Fruit fly (Drosophila melanogaster): ENCODE data around the gene Cyp12a4.

The Cyp12a4 gene

DNA sequence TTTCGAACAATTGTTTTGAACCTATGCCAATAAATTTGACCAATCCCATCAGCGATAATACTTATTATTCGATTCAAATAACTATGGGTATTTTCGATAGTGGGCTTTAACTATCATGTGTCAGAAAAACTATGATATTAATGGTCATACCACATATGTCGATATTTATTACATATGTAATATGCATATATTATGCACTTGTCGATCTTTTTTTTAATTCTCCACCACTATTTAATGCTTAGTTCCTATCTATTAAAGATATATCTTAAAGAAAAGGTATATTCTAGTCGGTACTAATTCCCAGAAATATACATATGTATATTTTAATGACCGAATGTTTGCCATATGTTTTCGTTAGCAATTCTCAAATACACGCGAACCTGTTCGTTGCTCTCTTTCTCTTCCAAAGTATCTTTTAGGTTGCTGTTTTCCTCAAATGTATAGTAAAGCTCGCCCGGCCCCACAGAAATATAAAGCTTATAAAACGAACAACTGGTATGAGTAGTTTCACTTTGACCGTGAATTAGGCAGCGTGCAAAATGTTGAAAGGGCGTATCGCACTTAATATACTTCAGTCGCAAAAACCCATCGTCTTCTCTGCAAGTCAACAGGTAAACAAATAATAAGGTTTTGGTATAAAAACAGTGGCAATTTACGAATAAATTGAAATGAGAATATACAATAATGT, 2.7 kb upstream of the Cyp12a4 start, which contains the start of gene Cyp12a5:
Gene Cyp12a5, plus strand, starts transcription at position 503 of the 688 bp plus-strand sequence.
- TF ChIP-seq Sin3A (optimal IDR thresholded peaks at IDR 0.05) (no peak), insv (optimal IDR thresholded peaks at IDR 0.05) (no peak)

DNA sequence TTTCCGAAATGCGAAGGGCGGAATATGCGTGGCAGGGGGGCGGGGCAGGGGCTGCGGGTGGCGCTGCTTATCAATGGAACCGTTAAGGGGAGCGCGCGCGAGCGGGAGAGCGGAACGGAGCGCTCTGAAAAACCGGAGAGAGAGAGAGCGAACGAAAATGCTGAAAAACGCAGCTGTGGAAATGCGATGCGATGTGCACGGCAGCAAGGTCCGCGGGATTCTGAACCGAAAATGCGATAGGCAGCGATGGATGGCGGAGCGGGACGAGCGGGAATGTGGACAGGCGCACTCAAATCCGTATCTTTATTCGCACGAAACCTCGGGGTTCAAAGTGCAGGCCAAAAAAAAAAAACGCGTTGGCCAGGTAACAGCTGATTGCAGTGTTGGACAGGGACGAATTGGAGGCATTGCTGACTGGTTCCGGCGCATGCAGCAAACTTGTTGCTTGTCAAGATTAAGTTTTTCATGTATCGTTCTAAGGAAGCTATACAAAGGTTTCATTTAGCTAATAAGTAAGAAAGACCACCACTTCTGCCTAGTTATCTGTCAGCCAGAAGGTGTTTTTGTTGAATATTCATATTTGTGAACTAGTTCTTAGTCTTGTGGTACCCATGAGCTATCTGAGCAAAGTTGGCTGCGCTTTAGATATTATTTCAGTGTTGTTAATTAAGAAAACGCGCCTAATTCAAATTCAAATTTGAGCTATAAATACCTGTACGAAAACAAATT, 12.7 kb downstream of the Cyp12a4 start, which contains the start of gene Ppcs:
Gene Ppcs, minus strand, starts transcription at position 400 of the 729 bp plus-strand sequence.
- TF ChIP-seq h (optimal IDR thresholded peaks at IDR 0.05) (no peak), psq (optimal IDR thresholded peaks at IDR 0.05) (no peak), Myc (optimal IDR thresholded peaks at IDR 0.05) (no peak), ttk (optimal IDR thresholded peaks at IDR 0.05) (no peak), insv (optimal IDR thresholded peaks at IDR 0.05) (no peak), Sin3A (optimal IDR thresholded peaks at IDR 0.05) (no peak)

DNA sequence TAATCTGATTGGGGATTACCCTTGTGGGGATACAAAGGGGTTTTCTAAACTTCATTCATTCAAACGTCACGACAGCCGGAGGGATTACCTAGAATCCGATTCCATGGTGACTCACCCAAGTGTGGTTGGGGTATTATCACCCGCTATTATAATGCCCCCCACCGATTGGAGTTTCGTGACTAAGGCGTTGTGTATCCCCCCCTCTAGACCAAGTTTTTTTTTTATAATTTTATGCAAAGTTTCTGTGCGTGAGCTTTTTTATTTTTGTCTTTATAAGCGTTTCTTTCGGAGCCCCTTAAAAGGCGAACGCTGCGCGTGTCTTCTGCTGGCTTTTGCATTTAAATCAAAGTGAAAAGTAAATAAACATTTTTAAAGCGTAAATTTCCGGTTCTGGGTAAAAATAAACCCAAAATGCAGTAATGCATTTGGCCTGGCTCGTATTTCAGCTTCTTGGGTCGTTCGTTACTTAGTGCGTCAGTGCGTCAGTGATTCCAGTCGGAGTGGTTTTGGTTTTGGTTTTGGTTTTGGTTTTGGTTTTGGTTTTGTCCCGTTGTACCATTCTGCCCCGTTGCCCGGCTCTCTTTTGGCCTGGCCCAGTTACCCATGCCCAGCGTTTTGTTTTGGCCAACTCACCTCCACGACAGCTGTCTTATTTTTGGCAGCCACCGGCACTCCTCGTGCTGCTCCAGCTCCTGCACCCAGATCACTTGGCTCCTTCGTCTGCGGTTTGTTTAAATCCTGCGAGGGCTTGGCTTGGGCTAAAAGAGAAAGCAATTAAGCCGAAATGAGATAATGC, 16.1 kb downstream of the Cyp12a4 start:
- TF ChIP-seq insv (optimal IDR thresholded peaks at IDR 0.05), result no peak
- no peak for TF ChIP-seq h (optimal IDR thresholded peaks at IDR 0.05)
- no peak for TF ChIP-seq ttk (optimal IDR thresholded peaks at IDR 0.05)
- TF ChIP-seq Sin3A (optimal IDR thresholded peaks at IDR 0.05), result no peak

DNA sequence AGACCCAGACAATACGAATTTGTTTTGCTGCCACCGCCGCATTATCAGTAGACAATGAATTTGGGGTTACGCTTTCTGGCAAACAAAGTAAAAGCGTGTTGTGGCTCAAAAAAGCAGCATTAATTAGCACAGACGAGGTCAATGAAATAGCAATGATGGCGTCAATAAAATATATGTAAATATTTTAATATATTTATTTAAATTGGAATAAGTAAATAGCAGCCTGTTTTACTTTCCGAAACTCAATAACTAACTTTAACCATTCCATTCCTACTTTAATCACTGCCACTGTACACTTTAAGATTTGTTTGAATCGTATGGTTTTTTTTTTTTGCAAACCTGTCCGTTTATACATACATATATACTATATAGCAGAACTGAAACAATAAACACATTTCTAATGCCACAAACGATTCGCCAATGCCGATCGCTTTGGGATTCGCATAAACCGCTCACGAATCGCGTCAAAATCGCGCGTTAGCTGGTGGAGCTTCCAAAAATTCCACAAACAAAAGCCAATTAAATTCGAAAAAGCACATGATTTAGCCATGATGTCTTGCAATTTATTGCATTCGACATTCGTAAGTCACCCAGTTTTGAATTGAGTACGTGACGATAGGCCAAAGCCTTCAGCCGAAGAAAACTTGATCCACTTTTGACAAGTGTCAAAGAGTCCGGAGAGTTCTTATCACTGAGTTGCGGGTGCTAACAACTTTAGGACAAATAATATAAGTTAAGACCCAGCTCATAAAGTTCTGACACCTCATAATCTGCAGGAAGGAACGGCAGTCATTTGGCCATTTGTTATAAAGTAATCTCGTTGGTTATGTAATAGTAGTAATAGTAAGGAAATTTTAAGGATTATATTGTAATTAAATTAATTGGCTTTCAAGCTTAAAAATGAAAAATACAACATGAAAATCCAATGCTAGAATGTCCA, 17.2 kb downstream of the Cyp12a4 start:
- TF ChIP-seq h (optimal IDR thresholded peaks at IDR 0.05) (no peak), Myc (optimal IDR thresholded peaks at IDR 0.05) (no peak), psq (optimal IDR thresholded peaks at IDR 0.05) (no peak), Sin3A (optimal IDR thresholded peaks at IDR 0.05) (no peak), insv (optimal IDR thresholded peaks at IDR 0.05) (no peak), ttk (optimal IDR thresholded peaks at IDR 0.05) (no peak)

DNA sequence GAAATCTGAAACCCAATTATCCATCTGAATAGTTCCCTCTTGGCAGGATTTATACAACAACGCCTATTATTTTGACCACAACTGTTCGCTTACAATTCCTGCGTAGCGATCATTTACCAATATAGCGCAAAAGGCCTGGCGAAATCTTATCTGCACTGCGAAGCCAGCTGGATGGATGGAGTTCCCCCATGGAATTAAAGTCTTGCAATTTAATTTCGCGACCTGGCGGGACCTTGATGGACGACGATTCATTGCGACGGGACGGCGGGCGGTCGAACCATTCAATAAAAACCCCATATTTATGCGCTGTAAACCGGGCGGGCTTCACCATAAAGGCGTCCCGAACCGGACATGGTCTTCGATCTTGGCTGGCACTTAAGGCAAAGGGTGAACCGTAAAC, 17.9 kb downstream of the Cyp12a4 start:
- TF ChIP-seq Myc (optimal IDR thresholded peaks at IDR 0.05) (no peak), psq (optimal IDR thresholded peaks at IDR 0.05) (no peak)

DNA sequence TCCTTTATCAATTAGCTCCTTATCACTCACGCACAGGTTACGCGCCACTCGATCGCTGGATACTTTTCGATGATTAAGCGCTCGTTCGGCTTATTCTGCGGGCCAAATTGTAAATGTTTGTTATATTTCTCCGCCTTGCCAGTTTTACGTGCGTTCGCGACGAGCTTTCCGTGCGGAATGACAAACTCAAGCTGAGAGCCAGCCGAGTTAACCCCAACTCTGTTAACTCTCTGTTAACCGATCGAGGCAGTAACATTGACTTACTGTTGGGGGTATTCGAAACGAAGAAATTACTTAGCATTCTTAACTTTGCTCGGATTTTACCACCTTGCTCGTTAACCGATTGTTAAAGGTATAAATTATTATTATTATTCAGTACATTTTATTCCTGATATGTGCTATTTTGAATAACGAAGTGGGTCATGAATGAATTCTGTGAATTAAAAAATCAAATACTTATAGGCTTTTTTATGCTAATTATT, 18.6 kb downstream of the Cyp12a4 start, which contains the start of gene CG5835:
Gene CG5835, minus strand, starts transcription at position 185 of the 482 bp plus-strand sequence.
- no peak for TF ChIP-seq Myc (optimal IDR thresholded peaks at IDR 0.05)
- no peak for TF ChIP-seq insv (optimal IDR thresholded peaks at IDR 0.05)
- TF ChIP-seq Sin3A (optimal IDR thresholded peaks at IDR 0.05), result no peak
- no peak for TF ChIP-seq ttk (optimal IDR thresholded peaks at IDR 0.05)
- TF ChIP-seq psq (optimal IDR thresholded peaks at IDR 0.05), result no peak
- no peak for TF ChIP-seq h (optimal IDR thresholded peaks at IDR 0.05)

DNA sequence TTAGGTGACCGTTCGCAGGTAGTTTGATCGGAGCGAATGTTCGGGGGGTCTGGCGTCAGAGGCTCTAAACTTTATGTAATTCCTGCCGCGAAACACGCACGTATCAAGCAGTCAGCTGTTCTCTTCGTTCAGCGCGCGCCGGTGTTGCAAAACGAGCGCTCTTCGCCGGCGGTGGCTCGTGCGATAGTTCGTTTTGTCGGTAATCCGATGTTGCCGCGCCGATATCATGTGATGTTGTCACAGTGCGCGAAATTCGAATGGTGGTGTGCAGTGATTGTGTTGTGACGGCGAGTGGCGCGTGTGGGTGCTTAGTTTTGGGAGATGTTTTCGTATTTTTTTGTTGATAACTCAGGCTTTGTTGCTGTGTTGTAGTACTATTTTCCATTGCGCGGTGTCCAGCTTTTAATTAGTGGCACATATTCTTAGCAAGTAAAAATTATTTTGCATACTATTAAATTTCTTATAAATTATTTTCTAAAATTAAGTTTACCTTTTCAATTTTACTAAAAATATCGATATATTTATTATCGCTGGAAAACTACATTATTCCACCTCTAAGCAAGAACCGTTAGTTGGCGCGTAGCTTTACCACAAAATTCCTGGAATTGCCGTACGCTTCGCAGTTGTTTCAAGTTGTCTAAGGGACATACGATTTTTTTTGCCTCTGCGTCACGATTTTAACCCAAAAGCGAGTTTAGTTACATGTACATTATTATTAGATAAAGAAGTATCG, 21.9 kb downstream of the Cyp12a4 start, which contains the start of gene nanos:
Gene nanos, plus strand, starts transcription at position 569 of the 733 bp plus-strand sequence.
- no peak for TF ChIP-seq Myc (optimal IDR thresholded peaks at IDR 0.05)
- TF ChIP-seq ttk (optimal IDR thresholded peaks at IDR 0.05), result no peak
- TF ChIP-seq insv (optimal IDR thresholded peaks at IDR 0.05), result no peak
- TF ChIP-seq h (optimal IDR thresholded peaks at IDR 0.05), result no peak
- TF ChIP-seq Sin3A (optimal IDR thresholded peaks at IDR 0.05), result no peak
- TF ChIP-seq psq (optimal IDR thresholded peaks at IDR 0.05), result no peak

DNA sequence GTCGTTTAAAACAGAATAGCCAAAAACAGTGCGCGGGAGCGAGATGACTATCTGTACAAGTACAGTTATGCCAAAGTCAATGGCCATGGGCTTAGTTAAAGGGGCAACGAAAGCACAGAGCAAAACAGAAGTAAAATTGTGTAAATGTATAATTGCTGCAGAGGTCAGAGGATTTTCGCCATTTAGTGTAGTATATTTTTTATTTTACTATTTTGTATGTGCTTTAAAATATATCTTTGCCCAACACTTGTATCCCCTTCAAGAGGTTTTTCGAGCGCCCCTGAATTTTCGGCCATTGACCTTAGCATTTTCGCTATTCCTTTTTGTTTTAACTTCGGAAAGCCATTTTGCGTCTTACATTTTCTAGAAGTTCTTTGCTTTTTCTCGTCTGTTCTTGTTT, 23.0 kb downstream of the Cyp12a4 start:
- no peak for TF ChIP-seq insv (optimal IDR thresholded peaks at IDR 0.05)
- no peak for TF ChIP-seq ttk (optimal IDR thresholded peaks at IDR 0.05)
- no peak for TF ChIP-seq Myc (optimal IDR thresholded peaks at IDR 0.05)
- no peak for TF ChIP-seq Sin3A (optimal IDR thresholded peaks at IDR 0.05)
- no peak for TF ChIP-seq h (optimal IDR thresholded peaks at IDR 0.05)
- no peak for TF ChIP-seq psq (optimal IDR thresholded peaks at IDR 0.05)

DNA sequence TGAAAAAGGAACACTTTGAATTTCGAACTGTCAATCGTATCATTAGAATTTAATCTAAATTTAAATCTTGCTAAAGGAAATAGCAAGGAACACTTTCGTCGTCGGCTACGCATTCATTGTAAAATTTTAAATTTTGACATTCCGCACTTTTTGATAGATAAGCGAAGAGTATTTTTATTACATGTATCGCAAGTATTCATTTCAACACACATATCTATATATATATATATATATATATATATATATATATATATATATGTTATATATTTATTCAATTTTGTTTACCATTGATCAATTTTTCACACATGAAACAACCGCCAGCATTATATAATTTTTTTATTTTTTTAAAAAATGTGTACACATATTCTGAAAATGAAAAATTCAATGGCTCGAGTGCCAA, 24.8 kb downstream of the Cyp12a4 start, which contains the start of gene CG11779:
Gene CG11779, minus strand, starts transcription at position 101 of the 400 bp plus-strand sequence.
- TF ChIP-seq h (optimal IDR thresholded peaks at IDR 0.05), result no peak
- no peak for TF ChIP-seq Myc (optimal IDR thresholded peaks at IDR 0.05)
- no peak for TF ChIP-seq insv (optimal IDR thresholded peaks at IDR 0.05)
- no peak for TF ChIP-seq Sin3A (optimal IDR thresholded peaks at IDR 0.05)
- no peak for TF ChIP-seq ttk (optimal IDR thresholded peaks at IDR 0.05)
- TF ChIP-seq psq (optimal IDR thresholded peaks at IDR 0.05), result no peak

DNA sequence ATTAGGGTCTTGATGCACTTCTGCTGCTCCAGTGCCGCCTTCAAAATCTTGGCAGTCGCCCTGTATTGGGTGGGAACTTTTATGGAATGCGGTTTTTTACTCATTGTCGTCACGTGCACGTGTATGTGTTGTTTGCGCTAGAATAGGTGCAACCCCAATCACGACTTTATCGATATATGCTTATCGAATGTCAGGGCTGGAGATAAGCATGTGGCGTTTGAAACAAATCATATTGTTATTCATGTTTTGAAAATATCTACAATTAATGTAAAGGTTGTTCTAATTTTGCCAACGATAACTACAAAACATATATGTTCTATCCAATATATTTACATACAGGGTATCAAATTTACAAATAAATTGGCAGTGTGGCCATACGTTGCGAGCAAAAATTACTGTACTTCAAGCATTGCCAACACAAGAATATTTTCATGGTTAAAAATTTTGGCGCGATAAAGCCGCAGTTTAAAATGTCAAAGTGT, 27.2 kb downstream of the Cyp12a4 start, which contains the start of the genes CG42359 and Nsun5:
Gene CG42359, minus strand, starts transcription at position 166 of the 482 bp plus-strand sequence.
Gene Nsun5, minus strand, starts transcription at position 166 of the 482 bp plus-strand sequence.
- TF ChIP-seq psq (optimal IDR thresholded peaks at IDR 0.05) (no peak), ttk (optimal IDR thresholded peaks at IDR 0.05) (no peak), h (optimal IDR thresholded peaks at IDR 0.05) (no peak), insv (optimal IDR thresholded peaks at IDR 0.05) (no peak)
